Worm (Caenorhabditis elegans): ENCODE measurements around the gene C13A10.2.

The C13A10.2 gene

ce11 chrII:1329887-1330286, 27.9 kb downstream of the C13A10.2 start:
- no peak for TF ChIP-seq ceh-82 (tag; optimal IDR thresholded peaks at IDR 0.05)
- peak; percentile 77 for TF ChIP-seq aha-1 (tag)
- TF ChIP-seq unc-62 (GFP tag; optimal IDR thresholded peaks at IDR 0.05 in 1 of 2), result peak in 1 of 2 experiments; percentile 74
- TF ChIP-seq unc-62 (tag; optimal IDR thresholded peaks at IDR 0.05), result no peak
- TF ChIP-seq nhr-41 (GFP tag; IDR thresholded peaks at IDR 0.05), result no peak

ce11 chrII:1326689-1327088, 31.1 kb downstream of the C13A10.2 start, which contains the start of gene jip-1:
Gene jip-1, plus strand, starts transcription at chrII:1326989.
- TF ChIP-seq lin-13 (GFP tag; optimal IDR thresholded peaks at IDR 0.05), result no peak
- TF ChIP-seq snpc-1.2 (GFP tag; IDR thresholded peaks at IDR 0.05), result no peak
- no peak for TF ChIP-seq hlh-30 (tag; optimal IDR thresholded peaks at IDR 0.05; ENCODE audit: insufficient read depth)
- no peak for TF ChIP-seq nhr-76 (tag; optimal IDR thresholded peaks at IDR 0.05)

- no peak for TF ChIP-seq zip-11 (GFP tag; IDR thresholded peaks at IDR 0.05)
- TF ChIP-seq lin-15B (tag; optimal IDR thresholded peaks at IDR 0.05), result no peak
- TF ChIP-seq zip-2 (tag; optimal IDR thresholded peaks at IDR 0.05), result no peak
- no peak for TF ChIP-seq daf-8 (GFP tag; IDR thresholded peaks at IDR 0.05)
- TF ChIP-seq nhr-237 (tag; optimal IDR thresholded peaks at IDR 0.05), result no peak
- TF ChIP-seq madf-5 (GFP tag; IDR thresholded peaks at IDR 0.05), result no peak
- no peak for TF ChIP-seq mxl-2 (GFP tag; conservative IDR thresholded peaks at IDR 0.05)
- no peak for TF ChIP-seq zfp-2 (tag; optimal IDR thresholded peaks at IDR 0.05)
- no peak for TF ChIP-seq dpl-1 (GFP tag; optimal IDR thresholded peaks at IDR 0.05)
- no peak for TF ChIP-seq spr-1 (tag; optimal IDR thresholded peaks at IDR 0.05)
- no peak for TF ChIP-seq hlh-11 (tag; optimal IDR thresholded peaks at IDR 0.05)
- no peak for TF ChIP-seq gei-8 (GFP tag; optimal IDR thresholded peaks at IDR 0.05)
- no peak for TF ChIP-seq nhr-6 (tag; optimal IDR thresholded peaks at IDR 0.05)
- TF ChIP-seq mxl-3 (GFP tag; optimal IDR thresholded peaks at IDR 0.05), result no peak
- TF ChIP-seq pqm-1 (tag; optimal IDR thresholded peaks at IDR 0.05), result no peak
- no peak for TF ChIP-seq duxl-1 (tag; optimal IDR thresholded peaks at IDR 0.05; ENCODE audit: poor library complexity)
- TF ChIP-seq tra-1 (GFP tag; IDR thresholded peaks at IDR 0.05), result no peak
- TF ChIP-seq nhr-11 (tag; optimal IDR thresholded peaks at IDR 0.05), result no peak
- TF ChIP-seq attf-4 (tag; optimal IDR thresholded peaks at IDR 0.05), result no peak
These were observed 32.2 kb downstream of the C13A10.2 start for ce11 chrII:1325604-1326003.

ce11 chrII:1324017-1324416, 33.8 kb downstream of the C13A10.2 start:
- TF ChIP-seq hmg-1.1 (GFP tag; IDR thresholded peaks at IDR 0.05) (no peak), ces-1 (GFP tag; optimal IDR thresholded peaks at IDR 0.05) (peak; percentile 9), lin-13 (GFP tag; optimal IDR thresholded peaks at IDR 0.05) (no peak), fos-1 (tag; optimal IDR thresholded peaks at IDR 0.05) (no peak)

- TF ChIP-seq pha-4 (GFP tag; IDR thresholded peaks at IDR 0.05), result peak; percentile 20; the same call in 1 of the 2 replicates
- no peak for TF ChIP-seq pha-4 (tag; optimal IDR thresholded peaks at IDR 0.05)
- 0 out of 2 replicates have a peak, but pooled peaks have one; percentile 15 for TF ChIP-seq dmd-6 (GFP tag; IDR thresholded peaks at IDR 0.05)
- TF ChIP-seq zfp-2 (tag; optimal IDR thresholded peaks at IDR 0.05), result no peak
- no peak for TF ChIP-seq Y75B8A.6 (GFP tag; IDR thresholded peaks at IDR 0.05)
- no peak for TF ChIP-seq R02D3.7 (tag; optimal IDR thresholded peaks at IDR 0.05)
- TF ChIP-seq tag-97 (GFP tag; IDR thresholded peaks at IDR 0.05), result no peak
- peak; percentile 77 for TF ChIP-seq ces-1 (GFP tag; optimal IDR thresholded peaks at IDR 0.05)
- 0 out of 2 replicates have a peak, but pooled peaks have one; percentile 8 for TF ChIP-seq ZK337.2 (GFP tag; IDR thresholded peaks at IDR 0.05)
- peak in 1 of 2 experiments; percentile 62 for TF ChIP-seq unc-62 (GFP tag; optimal IDR thresholded peaks at IDR 0.05 in 1 of 2)
- no peak for TF ChIP-seq unc-62 (tag; optimal IDR thresholded peaks at IDR 0.05)
- TF ChIP-seq lim-7 (GFP tag; IDR thresholded peaks at IDR 0.05), result 0 out of 2 replicates have a peak, but pooled peaks have one; percentile 4
- peak; percentile 66 for TF ChIP-seq hmg-1.1 (GFP tag; IDR thresholded peaks at IDR 0.05)
- TF ChIP-seq unc-130 (GFP tag; optimal IDR thresholded peaks at IDR 0.05), result peak; percentile 21
- peak in 1 of 2 experiments; percentile 29 for TF ChIP-seq ZK546.5 (tag; optimal IDR thresholded peaks at IDR 0.05)
- TF ChIP-seq ama-1 (optimal IDR thresholded peaks at IDR 0.05), result peak; percentile 1
- TF ChIP-seq lin-15B (tag; optimal IDR thresholded peaks at IDR 0.05), result no peak
- TF ChIP-seq hif-1 (tag; optimal IDR thresholded peaks at IDR 0.05), result peak in 1 of 2 experiments; percentile 12
- peak in 1 of 2 experiments; percentile 58 for TF ChIP-seq lsy-2 (tag; optimal IDR thresholded peaks at IDR 0.05)
- TF ChIP-seq daf-12 (tag; optimal IDR thresholded peaks at IDR 0.05), result no peak
- TF ChIP-seq nhr-237 (tag; optimal IDR thresholded peaks at IDR 0.05), result no peak
These were observed 34.6 kb downstream of the C13A10.2 start for ce11 chrII:1323190-1323651.
